Worm (Caenorhabditis elegans) whole organism, L2 larva: Measurements from ENCODE around the gene lmd-4.
"Not testable (repeated sequence)": the region's sequence is repeated elsewhere in the genome, so short reads cannot be mapped to it uniquely, and the experiment has no call there.

Experiments
- Y55F3AM.14 ChIP-seq: fragments of 200-800 bp; sonication (Bioruptor generic); optimal IDR thresholded peaks from 2 replicates; lab custom pipeline; 2018; ENCODE audit warnings: mild to moderate bottlenecking, missing genetic modification characterization, missing compliant biosample characterization
- ZK546.5 ChIP-seq: sonication (generic microtip); optimal IDR thresholded peaks from 2 replicates; lab custom pipeline; 2017; ENCODE audit warnings: missing biosample characterization, missing genetic modification characterization
- alr-1 ChIP-seq: fragments of 150-350 bp; optimal IDR thresholded peaks from 2 replicates; lab custom pipeline; 2014; ENCODE audit warnings: missing biosample characterization, missing genetic modification characterization
- aly-2 ChIP-seq: fragments of 150-350 bp; optimal IDR thresholded peaks from 2 replicates; lab custom pipeline; 2014; ENCODE audit warnings: missing biosample characterization, missing genetic modification characterization
- ama-1 ChIP-seq: fragments of 150-350 bp; optimal IDR thresholded peaks from 2 replicates; lab custom pipeline; 2018; ENCODE audit warnings: inconsistent platforms
- blmp-1 ChIP-seq: sonication (generic microtip); optimal IDR thresholded peaks from 2 replicates; lab custom pipeline; 2017; ENCODE audit warnings: missing genetic modification characterization, mild to moderate bottlenecking, missing compliant biosample characterization, antibody characterized with exemption, moderate library complexity; ENCODE audit not compliant: insufficient read depth
- ceh-16 ChIP-seq: fragments of 150-350 bp; optimal IDR thresholded peaks from 2 replicates; lab custom pipeline; 2014; ENCODE audit warnings: missing biosample characterization, missing genetic modification characterization
- ceh-82 ChIP-seq: fragments of 150-350 bp; optimal IDR thresholded peaks from 2 replicates; lab custom pipeline; 2014; ENCODE audit warnings: missing biosample characterization, missing genetic modification characterization
- egl-27 ChIP-seq: sonication (generic microtip); optimal IDR thresholded peaks from 3 replicates; lab custom pipeline; 2017; ENCODE audit warnings: missing biosample characterization, missing genetic modification reagents, missing genetic modification characterization
- fos-1 ChIP-seq: fragments of 150-350 bp; optimal IDR thresholded peaks from 2 replicates; lab custom pipeline; 2014; ENCODE audit warnings: missing biosample characterization, missing genetic modification characterization
- lin-11 ChIP-seq: fragments of 150-350 bp; sonication (generic microtip); optimal IDR thresholded peaks from 2 replicates; lab custom pipeline; 2014; ENCODE audit warnings: missing biosample characterization, missing genetic modification characterization, inconsistent platforms, mixed read lengths
- lin-39 ChIP-seq: fragments of 150-350 bp; optimal IDR thresholded peaks from 2 replicates; lab custom pipeline; 2014; ENCODE audit warnings: missing biosample characterization, missing genetic modification reagents, missing genetic modification characterization
- mab-5 ChIP-seq: fragments of 150-350 bp; optimal IDR thresholded peaks from 2 replicates; lab custom pipeline; 2014; ENCODE audit warnings: missing biosample characterization, missing genetic modification characterization
- mbf-1 ChIP-seq: sonication (generic microtip); optimal IDR thresholded peaks from 2 replicates; lab custom pipeline; 2017; ENCODE audit warnings: missing biosample characterization, missing genetic modification characterization
- mdl-1 ChIP-seq, 2 experiments: fragments of 150-350 bp in 1 of 2; sonication (generic microtip) in 1 of 2; optimal IDR thresholded peaks; 2 replicates each; lab custom pipeline; 2017; ENCODE audit warnings: missing biosample characterization in 2 of 2, missing genetic modification characterization in 2 of 2
- nhr-10 ChIP-seq: sonication (generic microtip); optimal IDR thresholded peaks from 2 replicates; lab custom pipeline; 2017; ENCODE audit warnings: missing biosample characterization, missing genetic modification characterization
- nhr-11 ChIP-seq: fragments of 150-350 bp; optimal IDR thresholded peaks from 2 replicates; lab custom pipeline; 2014; ENCODE audit warnings: missing biosample characterization, missing genetic modification characterization
- nhr-12 ChIP-seq: fragments of 150-350 bp; optimal IDR thresholded peaks from 2 replicates; lab custom pipeline; 2014; ENCODE audit warnings: missing biosample characterization, missing genetic modification characterization
- nhr-129 ChIP-seq: fragments of 150-350 bp; optimal IDR thresholded peaks from 2 replicates; lab custom pipeline; 2014; ENCODE audit warnings: missing biosample characterization, missing genetic modification characterization
- nhr-21 ChIP-seq: fragments of 150-350 bp; optimal IDR thresholded peaks from 2 replicates; lab custom pipeline; 2014; ENCODE audit warnings: missing biosample characterization, missing genetic modification characterization
- nhr-237 ChIP-seq: fragments of 150-350 bp; optimal IDR thresholded peaks from 2 replicates; lab custom pipeline; 2014; ENCODE audit warnings: missing biosample characterization, missing genetic modification characterization
- nhr-25 ChIP-seq: fragments of 150-350 bp; sonication (generic microtip); optimal IDR thresholded peaks from 3 replicates; lab custom pipeline; 2014; ENCODE audit warnings: missing biosample characterization, missing genetic modification characterization
- nhr-6 ChIP-seq: fragments of 150-350 bp; optimal IDR thresholded peaks from 2 replicates; lab custom pipeline; 2014; ENCODE audit warnings: missing biosample characterization, missing genetic modification characterization
- peb-1 ChIP-seq: fragments of 150-350 bp; optimal IDR thresholded peaks from 2 replicates; lab custom pipeline; 2014; ENCODE audit warnings: missing biosample characterization, missing genetic modification characterization
- sma-3 ChIP-seq: sonication (generic microtip); optimal IDR thresholded peaks from 2 replicates; lab custom pipeline; 2016; ENCODE audit warnings: missing genetic modification reagents, missing genetic modification characterization, missing compliant biosample characterization
- sma-9 ChIP-seq, 2 experiments: fragments of 150-350 bp in 1 of 2; sonication (generic microtip) in 1 of 2; optimal IDR thresholded peaks; 2 replicates each; lab custom pipeline; 2014 to 2016; ENCODE audit warnings: missing genetic modification characterization in 2 of 2, mild to moderate bottlenecking in 1 of 2, missing biosample characterization in 1 of 2, missing compliant biosample characterization in 1 of 2, missing genetic modification reagents in 1 of 2, moderate library complexity in 1 of 2
- snpc-4 ChIP-seq: fragments of 150-350 bp; optimal IDR thresholded peaks from 2 replicates; lab custom pipeline; 2014; ENCODE audit warnings: missing biosample characterization, missing genetic modification characterization
- unc-55 ChIP-seq: fragments of 150-350 bp; sonication (generic microtip); optimal IDR thresholded peaks from 3 replicates; lab custom pipeline; 2014; ENCODE audit warnings: missing biosample characterization, missing genetic modification reagents, missing genetic modification characterization
- unc-62 ChIP-seq: fragments of 150-350 bp; optimal IDR thresholded peaks from 2 replicates; lab custom pipeline; 2014; ENCODE audit warnings: missing biosample characterization, missing genetic modification reagents, missing genetic modification characterization
- ztf-1 ChIP-seq: fragments of 200-800 bp; sonication (Bioruptor generic); conservative IDR thresholded peaks from 2 replicates; pipeline ENCODE4 v1.3.6; 2022; ENCODE audit warnings: missing genetic modification characterization, missing compliant biosample characterization
- ztf-11 ChIP-seq: sonication (generic microtip); optimal IDR thresholded peaks from 2 replicates; lab custom pipeline; 2017; ENCODE audit warnings: missing biosample characterization, missing genetic modification characterization
- ztf-4 ChIP-seq: fragments of 150-350 bp; optimal IDR thresholded peaks from 2 replicates; lab custom pipeline; 2014; ENCODE audit warnings: missing biosample characterization, missing genetic modification characterization

The lmd-4 gene

DNA sequence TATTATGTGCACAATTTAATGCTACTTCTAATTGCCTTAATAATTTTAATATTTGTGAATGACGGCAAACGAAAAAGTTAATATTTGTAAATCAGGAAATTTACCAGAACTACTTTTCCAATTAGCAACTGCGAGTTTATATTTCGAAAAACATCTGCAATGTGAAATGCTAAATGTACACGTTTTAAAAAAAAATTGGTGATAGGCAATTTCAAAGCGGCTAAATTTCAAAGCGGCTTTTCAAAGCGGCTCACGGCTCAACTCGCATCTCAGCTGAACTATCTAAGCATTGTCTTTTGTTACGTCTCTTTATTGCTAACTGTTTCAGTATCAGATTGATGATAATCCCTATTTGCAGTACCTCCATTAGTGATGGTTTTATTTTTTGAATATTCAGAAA, 19.0 kb upstream of the lmd-4 start, which contains the start of gene srh-187:
Gene srh-187 (minus strand): TSS at position 101 of the 400 bp plus-strand sequence.
- TF ChIP-seq lin-39 (tag; lab: Kevin White, UChicago): no peak

DNA sequence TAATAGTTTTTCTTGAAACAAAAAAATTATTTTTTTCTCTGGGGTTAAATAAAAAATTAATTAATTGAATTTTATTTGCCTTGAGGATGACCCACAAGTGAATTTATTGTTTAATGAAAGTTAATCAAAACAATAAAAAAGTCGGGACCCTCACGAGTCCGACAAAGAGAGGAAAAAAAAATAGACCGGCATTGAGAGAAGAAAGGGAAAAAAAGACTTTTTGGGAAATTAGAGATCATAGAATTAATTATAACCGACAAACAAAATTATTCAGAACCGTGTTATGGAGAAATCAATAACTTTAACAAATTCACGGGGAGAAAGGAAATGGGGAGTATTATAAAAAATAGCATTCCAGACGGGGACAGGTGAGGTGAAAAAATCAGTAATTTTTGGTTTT, 16.4 kb upstream of the lmd-4 start, which contains the start of gene F10G2.7:
Gene F10G2.7 (minus strand): TSS at position 101 of the 400 bp plus-strand sequence.
- not testable (repeated sequence) for TF ChIP-seq ztf-4; snpc-4 (tag; lab: Kevin White, UChicago); lin-11 (tag; lab: Kevin White, UChicago)

DNA sequence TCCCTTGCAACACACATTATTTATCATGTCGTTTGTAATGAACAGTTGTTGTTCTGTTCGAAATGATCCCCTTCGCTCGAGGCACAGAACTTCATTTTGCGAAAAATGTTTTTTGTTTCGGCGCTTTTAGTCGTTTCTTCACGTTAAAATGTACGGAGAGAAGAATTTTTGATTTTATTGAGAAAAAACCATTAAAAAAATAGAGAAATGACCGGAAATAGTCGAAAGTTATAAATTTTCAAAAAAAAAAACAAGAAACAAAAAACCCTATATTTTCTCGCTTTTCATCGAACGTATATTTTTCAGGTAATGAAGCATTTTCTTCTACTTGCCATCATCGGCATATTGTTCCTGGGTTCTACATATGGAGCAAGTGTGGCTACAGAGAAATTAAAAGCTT, 11.4 kb upstream of the lmd-4 start, which contains the start of gene F10G2.1:
Gene F10G2.1 (plus strand): TSS at position 301 of the 400 bp plus-strand sequence.
- TF ChIP-seq nhr-6 (tag; lab: Kevin White, UChicago) (no peak), mab-5 (tag; lab: Kevin White, UChicago) (no peak), mbf-1 (tag; lab: Kevin White, UChicago) (no peak), nhr-11 (no peak), ztf-11 (tag; lab: Kevin White, UChicago) (no peak), blmp-1 (tag; lab: Kevin White, UChicago) (no peak), lin-39 (tag; lab: Kevin White, UChicago) (no peak)

DNA sequence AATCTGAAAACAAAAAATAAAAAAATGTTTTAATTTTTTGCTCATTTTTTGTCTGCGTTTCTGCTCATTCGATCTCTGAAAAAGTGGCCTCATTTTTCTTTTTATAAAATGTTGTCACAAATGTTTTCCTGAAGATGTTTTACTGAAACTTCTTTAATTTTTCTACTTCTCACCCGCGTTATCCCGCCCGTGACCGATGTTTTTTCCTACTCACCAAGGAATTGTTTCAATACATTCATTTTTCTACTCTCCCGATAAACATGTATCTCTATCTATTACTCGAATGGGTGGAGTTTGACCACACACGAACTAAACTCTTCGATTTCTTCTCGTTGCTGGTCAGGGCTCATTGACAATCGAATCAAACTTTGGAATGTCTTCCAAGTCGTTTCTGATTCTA, 10.1 kb upstream of the lmd-4 start, which contains the start of gene F10G2.2:
Gene F10G2.2 (plus strand): TSS at position 301 of the 400 bp plus-strand sequence.
- no peak for TF ChIP-seq ztf-1 (GFP tag; lab: Robert Waterston, UW)
- no peak for TF ChIP-seq ama-1 (lab: Kevin White, UChicago)
- no peak for TF ChIP-seq mdl-1 (tag; optimal IDR thresholded peaks at IDR 0.05; lab: Kevin White, UChicago)
- TF ChIP-seq lin-11 (tag; lab: Kevin White, UChicago): no peak
- no peak for TF ChIP-seq egl-27 (tag; lab: Kevin White, UChicago)
- no peak for TF ChIP-seq nhr-25 (tag; lab: Kevin White, UChicago)
- TF ChIP-seq sma-9 (GFP tag; optimal IDR thresholded peaks at IDR 0.05; lab: Kevin White, UChicago): no peak
- no peak for TF ChIP-seq sma-9 (tag; optimal IDR thresholded peaks at IDR 0.05; lab: Kevin White, UChicago)

DNA sequence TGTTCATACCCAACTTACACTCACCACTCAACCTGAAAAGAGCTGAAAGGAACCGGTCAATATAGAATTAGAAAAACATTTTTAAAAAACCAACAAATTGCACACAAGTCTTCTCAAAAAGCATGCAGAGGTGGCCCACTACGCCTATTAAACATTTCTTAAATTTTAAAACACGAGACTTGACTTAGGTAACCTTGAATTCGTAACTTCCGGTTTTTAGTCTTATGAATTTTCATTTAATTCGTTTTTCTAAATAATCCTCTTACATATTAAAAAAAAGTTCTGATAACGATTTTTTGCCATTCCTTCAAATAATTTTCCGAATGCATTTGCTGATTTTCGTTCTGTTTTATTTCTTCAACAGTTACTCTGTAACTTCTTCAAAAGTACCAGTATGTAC, 7.3 kb upstream of the lmd-4 start, which contains the start of gene clec-7:
Gene clec-7 (plus strand): TSS at position 301 of the 400 bp plus-strand sequence.
- no peak for TF ChIP-seq peb-1
- TF ChIP-seq alr-1: no peak
- TF ChIP-seq Y55F3AM.14 (GFP tag; lab: Kevin White, UChicago): no peak
- TF ChIP-seq ztf-1 (GFP tag; lab: Robert Waterston, UW): no peak

DNA sequence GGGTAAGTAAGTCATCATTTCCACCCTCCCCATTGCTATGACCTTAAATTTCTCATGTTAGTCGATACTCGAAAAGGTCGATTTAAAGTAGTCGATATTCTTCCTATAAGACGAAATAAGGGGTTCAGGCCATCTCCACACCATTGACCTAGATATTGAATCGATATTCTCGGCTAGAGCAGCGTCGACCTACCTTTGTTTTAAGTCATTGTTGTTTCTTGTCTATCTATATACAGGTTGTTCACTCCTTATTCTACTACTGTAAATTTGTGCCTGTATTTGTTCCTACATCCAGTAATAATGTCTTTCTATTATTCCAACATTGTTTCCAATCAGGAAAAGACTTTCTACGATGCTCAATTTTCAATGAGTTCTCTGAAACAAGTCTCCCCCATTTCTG, 6.1 kb upstream of the lmd-4 start, which contains the start of gene F10G2.4:
Gene F10G2.4 (plus strand): TSS at position 301 of the 400 bp plus-strand sequence.
- TF ChIP-seq nhr-12 (tag; lab: Kevin White, UChicago) (no peak), ztf-1 (GFP tag; lab: Robert Waterston, UW) (no peak), nhr-21 (no peak), nhr-237 (tag; lab: Kevin White, UChicago) (no peak), sma-9 (GFP tag; optimal IDR thresholded peaks at IDR 0.05; lab: Kevin White, UChicago) (no peak), sma-9 (tag; optimal IDR thresholded peaks at IDR 0.05; lab: Kevin White, UChicago) (no peak), ama-1 (lab: Kevin White, UChicago) (no peak), ZK546.5 (tag; lab: Kevin White, UChicago) (no peak), nhr-129 (tag; lab: Kevin White, UChicago) (no peak), fos-1 (tag; lab: Kevin White, UChicago) (no peak), sma-3 (no peak), unc-62 (GFP tag; lab: Kevin White, UChicago) (no peak), aly-2 (no peak), peb-1 (no peak), ceh-82 (tag; lab: Kevin White, UChicago) (no peak), unc-55 (GFP tag; lab: Kevin White, UChicago) (no peak), ceh-16 (no peak), nhr-10 (tag; lab: Kevin White, UChicago) (no peak)
